Worm (Caenorhabditis elegans): Measurements from ENCODE around the gene abi-1.

DNA sequence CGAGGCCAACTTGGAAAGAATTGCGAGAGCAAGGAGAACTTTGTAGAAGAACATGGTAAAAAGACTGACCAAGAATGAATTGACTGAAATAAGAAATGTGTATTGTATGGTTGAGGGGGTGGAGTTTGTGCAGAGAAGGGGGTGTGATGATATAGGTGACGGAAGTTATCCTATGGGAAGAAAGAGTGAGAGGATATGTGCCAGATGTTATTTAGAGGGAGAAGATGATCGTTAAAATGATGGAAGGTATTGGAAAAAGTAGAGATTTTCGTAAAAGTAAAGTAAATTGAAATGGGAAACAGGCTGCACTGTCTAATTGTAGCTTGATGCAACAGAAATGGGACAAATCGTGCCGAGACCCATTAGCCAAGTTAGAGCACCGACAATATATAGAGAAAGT lies 35.6 kb downstream of the abi-1 start, which contains the start of gene sdz-21:
- TF ChIP-seq snpc-4 (tag; optimal IDR thresholded peaks at IDR 0.05) (no peak), nhr-23 (tag; optimal IDR thresholded peaks at IDR 0.05) (no peak), ZK546.5 (tag; optimal IDR thresholded peaks at IDR 0.05) (no peak), elt-1 (tag; optimal IDR thresholded peaks at IDR 0.05) (no peak), skn-1 (tag; optimal IDR thresholded peaks at IDR 0.05) (no peak), nfya-1 (tag; optimal IDR thresholded peaks at IDR 0.05; ENCODE audit: insufficient read depth) (no peak), egl-27 (tag; optimal IDR thresholded peaks at IDR 0.05) (no peak), ama-1 (optimal IDR thresholded peaks at IDR 0.05) (no peak), nhr-237 (tag; optimal IDR thresholded peaks at IDR 0.05) (no peak)

Measured in whole organism, L3 larva.